Worm (Caenorhabditis elegans) whole organism, L4/young adult: ENCODE results near the gene F13B6.3.

ENCODE experiments used
- W03F9.2 ChIP-seq: fragments of 150-350 bp; optimal IDR thresholded peaks from 2 replicates; lab custom pipeline; 2014; ENCODE audit warnings: missing biosample characterization, missing genetic modification characterization
- dao-5 ChIP-seq: sonication (generic microtip); optimal IDR thresholded peaks from 2 replicates; lab custom pipeline; 2016; ENCODE audit warnings: missing genotype, missing genetic modification characterization, moderate library complexity, missing compliant biosample characterization
- him-1 ChIP-seq: sonication (generic microtip); optimal IDR thresholded peaks from 2 replicates; lab custom pipeline; 2016; ENCODE audit warnings: missing genotype, missing genetic modification reagents, missing genetic modification characterization, missing compliant biosample characterization

F13B6.3 gene

ce11 chrIV:7467170-7467569 lies 1.4 kb upstream of the F13B6.3 start:
- no peak for TF ChIP-seq him-1 (tag; lab: Kevin White, UChicago)

- TF ChIP-seq dao-5 (tag; lab: Kevin White, UChicago): no peak
- no peak for TF ChIP-seq him-1 (tag; lab: Kevin White, UChicago)
- no peak for TF ChIP-seq W03F9.2
These were observed 5.5 kb downstream of the F13B6.3 start, which contains the start of gene F13B6.2 for ce11 chrIV:7460225-7460624. Gene F13B6.2, minus strand, starts transcription at chrIV:7460325.

- no peak for TF ChIP-seq dao-5 (tag; lab: Kevin White, UChicago)
- no peak for TF ChIP-seq W03F9.2
- no peak for TF ChIP-seq him-1 (tag; lab: Kevin White, UChicago)
These were observed 9.5 kb downstream of the F13B6.3 start, which contains the start of gene F13B6.1 for ce11 chrIV:7456225-7456624. Gene F13B6.1, plus strand, starts transcription at chrIV:7456525.

- TF ChIP-seq dao-5 (tag; lab: Kevin White, UChicago) (no peak), him-1 (tag; lab: Kevin White, UChicago) (no peak), W03F9.2 (no peak)
These were observed 10.9 kb downstream of the F13B6.3 start for ce11 chrIV:7454890-7455289.

- TF ChIP-seq him-1 (tag; lab: Kevin White, UChicago) (no peak), dao-5 (tag; lab: Kevin White, UChicago) (no peak), W03F9.2 (no peak)
These were observed 12.0 kb downstream of the F13B6.3 start for ce11 chrIV:7453661-7454159.

ce11 chrIV:7451345-7451744 lies 14.4 kb downstream of the F13B6.3 start, which contains the start of gene tes-1:
Gene tes-1, minus strand, starts transcription at chrIV:7451445.
- no peak for TF ChIP-seq him-1 (tag; lab: Kevin White, UChicago)

- TF ChIP-seq him-1 (tag; lab: Kevin White, UChicago): no peak
- TF ChIP-seq dao-5 (tag; lab: Kevin White, UChicago): no peak
- TF ChIP-seq W03F9.2: no peak
These were observed 18.2 kb downstream of the F13B6.3 start, which contains the start of gene B0496.2 for ce11 chrIV:7447556-7447955. Gene B0496.2, plus strand, starts transcription at chrIV:7447856.

ce11 chrIV:7445995-7446394 lies 19.8 kb downstream of the F13B6.3 start, which contains the start of gene B0496.1:
Gene B0496.1, plus strand, starts transcription at chrIV:7446295.
- no peak for TF ChIP-seq W03F9.2
- TF ChIP-seq him-1 (tag; lab: Kevin White, UChicago): no peak
- TF ChIP-seq dao-5 (tag; lab: Kevin White, UChicago): no peak

ce11 chrIV:7445236-7445635 lies 20.5 kb downstream of the F13B6.3 start, which contains the start of gene valv-1:
Gene valv-1, minus strand, starts transcription at chrIV:7445336.
- no peak for TF ChIP-seq him-1 (tag; lab: Kevin White, UChicago)
- TF ChIP-seq dao-5 (tag; lab: Kevin White, UChicago): no peak
- TF ChIP-seq W03F9.2: no peak

- TF ChIP-seq W03F9.2 (no peak), dao-5 (tag; lab: Kevin White, UChicago) (no peak), him-1 (tag; lab: Kevin White, UChicago) (no peak)
These were observed 25.5 kb downstream of the F13B6.3 start for ce11 chrIV:7440238-7440637.

ce11 chrIV:7439377-7439776 lies 26.4 kb downstream of the F13B6.3 start:
- TF ChIP-seq W03F9.2 (no peak), dao-5 (tag; lab: Kevin White, UChicago) (no peak), him-1 (tag; lab: Kevin White, UChicago) (no peak)

- TF ChIP-seq W03F9.2: no peak
- TF ChIP-seq him-1 (tag; lab: Kevin White, UChicago): no peak
- no peak for TF ChIP-seq dao-5 (tag; lab: Kevin White, UChicago)
These were observed 31.9 kb downstream of the F13B6.3 start, which contains the start of gene B0496.11 for ce11 chrIV:7433858-7434257. Gene B0496.11, minus strand, starts transcription at chrIV:7433958.

ce11 chrIV:7428998-7429397 lies 36.8 kb downstream of the F13B6.3 start:
- TF ChIP-seq W03F9.2: no peak

ce11 chrIV:7428347-7428746 lies 37.4 kb downstream of the F13B6.3 start:
- TF ChIP-seq dao-5 (tag; lab: Kevin White, UChicago) (no peak), W03F9.2 (no peak), him-1 (tag; lab: Kevin White, UChicago) (no peak)

- TF ChIP-seq dao-5 (tag; lab: Kevin White, UChicago) (no peak), W03F9.2 (no peak), him-1 (tag; lab: Kevin White, UChicago) (no peak)
These were observed 39.7 kb downstream of the F13B6.3 start for ce11 chrIV:7426055-7426454.
